Fruit fly (Drosophila melanogaster) whole organism, pupa: ENCODE results near the gene Or71a.

Experiments used
- CG13204 ChIP-seq: fragments of 200-800 bp; sonication (Bioruptor generic); optimal IDR thresholded peaks from 2 replicates; lab custom pipeline; 2018; ENCODE audit warnings: missing biosample characterization, mild to moderate bottlenecking, missing genetic modification characterization, moderate library complexity
- CG14655 ChIP-seq: fragments of 200-800 bp; sonication (Bioruptor generic); optimal IDR thresholded peaks from 3 replicates; lab custom pipeline; 2017; ENCODE audit warnings: mild to moderate bottlenecking, missing biosample characterization, missing genetic modification reagents, missing genetic modification characterization
- CG15710 ChIP-seq: fragments of 200-800 bp; sonication (Bioruptor generic); optimal IDR thresholded peaks from 2 replicates; lab custom pipeline; 2018; ENCODE audit warnings: missing biosample characterization, mild to moderate bottlenecking, missing genetic modification characterization, moderate library complexity
- CG9948 ChIP-seq: fragments of 200-800 bp; sonication (Bioruptor generic); optimal IDR thresholded peaks from 2 replicates; lab custom pipeline; 2018; ENCODE audit warnings: missing biosample characterization, mild to moderate bottlenecking, missing genetic modification characterization, moderate library complexity
- D1 ChIP-seq: fragments of 200-800 bp; sonication (Bioruptor generic); optimal IDR thresholded peaks from 2 replicates; lab custom pipeline; 2018; ENCODE audit warnings: missing biosample characterization, mild to moderate bottlenecking, missing genetic modification characterization, moderate library complexity
- EcR ChIP-seq: fragments of 200-800 bp; sonication (Bioruptor generic); optimal IDR thresholded peaks from 3 replicates; lab custom pipeline; 2019; ENCODE audit warnings: missing biosample characterization, missing genetic modification characterization, mild to moderate bottlenecking, moderate library complexity, missing genetic modification reagents
- Pif1B ChIP-seq: fragments of 200-800 bp; sonication (Bioruptor generic); optimal IDR thresholded peaks from 3 replicates; lab custom pipeline; 2016; ENCODE audit warnings: missing biosample characterization, missing genetic modification characterization
- fd96Ca ChIP-seq: fragments of 200-800 bp; sonication (Bioruptor generic); IDR thresholded peaks from 3 replicates; pipeline ENCODE4 v1.3.6; 2022; ENCODE audit warnings: missing biosample characterization, missing genetic modification characterization
- gl ChIP-seq: fragments of 200-800 bp; sonication (Bioruptor generic); optimal IDR thresholded peaks from 2 replicates; lab custom pipeline; 2018; ENCODE audit warnings: missing biosample characterization, mild to moderate bottlenecking, missing genetic modification characterization
- rn ChIP-seq: fragments of 200-800 bp; sonication (Bioruptor generic); IDR thresholded peaks from 2 replicates; pipeline ENCODE4 v1.3.6; 2022; ENCODE audit warnings: missing biosample characterization, missing genetic modification characterization

- no peak for TF ChIP-seq D1
- TF ChIP-seq fd96Ca (GFP tag; lab: Robert Waterston, UW) = no peak
- TF ChIP-seq gl (tag; lab: Kevin White, UChicago) = no peak
- no peak for TF ChIP-seq rn (GFP tag; lab: Robert Waterston, UW)
- no peak for TF ChIP-seq CG13204 (GFP tag; lab: Kevin White, UChicago)
- TF ChIP-seq CG15710 (tag; lab: Kevin White, UChicago) = no peak
- no peak for TF ChIP-seq CG14655 (GFP tag; lab: Kevin White, UChicago)
- no peak for TF ChIP-seq Pif1B (GFP tag; lab: Kevin White, UChicago)
- TF ChIP-seq CG9948 = no peak
- no peak for TF ChIP-seq EcR (GFP tag; lab: Kevin White, UChicago)
Observed at dm6 chr3L:15078347-15078746, at the start of gene Or71a.
